Worm (Caenorhabditis elegans) whole organism, mixed stage, embryonic: Measurements from ENCODE around the gene M199.135.

Source experiments
- ceh-83 ChIP-seq: fragments of 200-800 bp; sonication (Bioruptor generic); optimal IDR thresholded peaks from 2 replicates; lab custom pipeline; 2018; ENCODE audit warnings: mild to moderate bottlenecking, missing genetic modification characterization, missing compliant biosample characterization
- elt-1 ChIP-seq: sonication (generic microtip); optimal IDR thresholded peaks from 2 replicates; lab custom pipeline; 2017; ENCODE audit warnings: missing genetic modification characterization, mild to moderate bottlenecking, missing compliant biosample characterization, antibody characterized with exemption, moderate library complexity, borderline replicate concordance; ENCODE audit not compliant: insufficient read depth
- elt-3 ChIP-seq: fragments of 150-350 bp; optimal IDR thresholded peaks from 2 replicates; lab custom pipeline; 2014; ENCODE audit warnings: missing biosample characterization, missing genetic modification characterization
- ham-2 ChIP-seq: fragments of 200-800 bp; sonication (Bioruptor generic); optimal IDR thresholded peaks from 2 replicates; lab custom pipeline; 2018; ENCODE audit warnings: mild to moderate bottlenecking, missing genetic modification characterization, missing compliant biosample characterization
- lin-13 ChIP-seq: fragments of 150-350 bp; optimal IDR thresholded peaks from 2 replicates; lab custom pipeline; 2014; ENCODE audit warnings: missing biosample characterization, missing genetic modification characterization
- lin-32 ChIP-seq: fragments of 200-800 bp; sonication (Bioruptor generic); optimal IDR thresholded peaks from 2 replicates; lab custom pipeline; 2018; ENCODE audit warnings: mild to moderate bottlenecking, missing genetic modification characterization, missing compliant biosample characterization
- lsy-2 ChIP-seq: fragments of 150-350 bp; optimal IDR thresholded peaks from 2 replicates; lab custom pipeline; 2014; ENCODE audit warnings: missing biosample characterization, missing genetic modification characterization
- mls-2 ChIP-seq: sonication (generic microtip); optimal IDR thresholded peaks from 2 replicates; lab custom pipeline; 2016; ENCODE audit warnings: mild to moderate bottlenecking, missing genetic modification characterization, moderate library complexity, missing compliant biosample characterization
- nhr-28 ChIP-seq: fragments of 150-350 bp; optimal IDR thresholded peaks from 2 replicates; lab custom pipeline; 2014; ENCODE audit warnings: missing biosample characterization, missing genetic modification characterization
- sptf-1 ChIP-seq: sonication (generic microtip); optimal IDR thresholded peaks from 2 replicates; lab custom pipeline; 2017; ENCODE audit warnings: mild to moderate bottlenecking, missing genetic modification characterization, moderate library complexity, missing compliant biosample characterization
- unc-62 ChIP-seq: fragments of 150-350 bp; optimal IDR thresholded peaks from 2 replicates; lab custom pipeline; 2014; ENCODE audit warnings: missing biosample characterization, missing genetic modification reagents, missing genetic modification characterization
- ztf-11 ChIP-seq: fragments of 150-350 bp; optimal IDR thresholded peaks from 2 replicates; lab custom pipeline; 2014; ENCODE audit warnings: missing biosample characterization, missing genetic modification characterization

- TF ChIP-seq sptf-1 (tag; lab: Kevin White, UChicago) (no peak), ceh-83 (GFP tag; lab: Kevin White, UChicago) (no peak), nhr-28 (tag; lab: Kevin White, UChicago) (no peak), elt-3 (tag; lab: Kevin White, UChicago) (no peak), mls-2 (tag; lab: Kevin White, UChicago) (no peak), lsy-2 (tag; lab: Kevin White, UChicago) (no peak), lin-13 (tag; lab: Kevin White, UChicago) (no peak), lin-32 (GFP tag; lab: Kevin White, UChicago) (no peak), ztf-11 (no peak), elt-1 (tag; lab: Kevin White, UChicago) (no peak), unc-62 (GFP tag; lab: Kevin White, UChicago) (no peak), ham-2 (GFP tag; lab: Kevin White, UChicago) (no peak)
Observed at ce11 chrIV:15065653-15066052, 48.8 kb upstream of the M199.135 start, which contains the start of gene Y41E3.18.
